Worm (Caenorhabditis elegans) whole organism, L4/young adult: ENCODE measurements around the gene C07E3.10.

ENCODE experiments used
- W03F9.2 ChIP-seq: fragments of 150-350 bp; optimal IDR thresholded peaks from 2 replicates; lab custom pipeline; 2014; ENCODE audit warnings: missing biosample characterization, missing genetic modification characterization
- dao-5 ChIP-seq: sonication (generic microtip); optimal IDR thresholded peaks from 2 replicates; lab custom pipeline; 2016; ENCODE audit warnings: missing genotype, missing genetic modification characterization, moderate library complexity, missing compliant biosample characterization
- him-1 ChIP-seq: sonication (generic microtip); optimal IDR thresholded peaks from 2 replicates; lab custom pipeline; 2016; ENCODE audit warnings: missing genotype, missing genetic modification reagents, missing genetic modification characterization, missing compliant biosample characterization

DNA sequence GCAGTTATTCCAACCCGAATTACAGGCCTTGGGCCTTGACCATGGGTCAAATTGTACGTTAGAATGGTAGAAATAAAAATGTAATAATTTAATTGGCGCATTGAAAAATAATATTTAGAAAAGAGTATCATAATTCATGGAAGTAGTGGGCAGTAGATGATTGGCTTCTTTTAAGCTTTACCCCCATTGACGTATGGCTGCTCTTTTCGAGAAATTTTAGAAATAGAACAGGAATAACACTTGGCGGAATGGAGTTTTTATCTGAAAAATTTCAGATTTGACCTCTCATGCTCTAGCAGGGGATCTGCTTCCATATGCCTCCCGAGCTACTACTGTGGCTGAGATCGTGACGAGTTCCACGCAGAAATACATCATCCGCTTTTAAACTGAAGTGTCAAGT is 37.4 kb upstream of the C07E3.10 start, which contains the start of gene gcy-4:
- TF ChIP-seq him-1 (tag; lab: Kevin White, UChicago) (no peak), W03F9.2 (no peak), dao-5 (tag; lab: Kevin White, UChicago) (no peak)
